Fruit fly (Drosophila melanogaster): ENCODE measurements around the gene U2af38.

Gene U2af38

dm6 chr2L:250507-251215 lies 43.8 kb downstream of the U2af38 start, which contains the start of gene kis (continued):
- no peak for TF ChIP-seq BtbVII (GFP tag; optimal IDR thresholded peaks at IDR 0.05)
- TF ChIP-seq Pdp1 (GFP tag; optimal IDR thresholded peaks at IDR 0.05), result peak; percentile 42 to 66
- TF ChIP-seq dpn (GFP tag; optimal IDR thresholded peaks at IDR 0.05), result peak; percentile 27 to 63
- peak; percentile 37 for TF ChIP-seq CG17829 (tag; optimal IDR thresholded peaks at IDR 0.05)
- no peak for TF ChIP-seq CG5245 (GFP tag; optimal IDR thresholded peaks at IDR 0.05)
- peak; percentile 28 for TF ChIP-seq Nf-YB (GFP tag; optimal IDR thresholded peaks at IDR 0.05)
- no peak for TF ChIP-seq Spps (tag; optimal IDR thresholded peaks at IDR 0.05)
- no peak for TF ChIP-seq CG11085 (GFP tag; IDR thresholded peaks at IDR 0.05)
- TF ChIP-seq chinmo (GFP tag; IDR thresholded peaks at IDR 0.05; ENCODE audit: partially characterized antibody), result peak; percentile 92
- peak; percentile 46 for TF ChIP-seq maf-S (GFP tag; optimal IDR thresholded peaks at IDR 0.05)
- TF ChIP-seq slbo (GFP tag; IDR thresholded peaks at IDR 0.05), result peak; percentile 61
- TF ChIP-seq CG17328 (GFP tag; IDR thresholded peaks at IDR 0.05), result no peak
- TF ChIP-seq CG2889 (GFP tag; IDR thresholded peaks at IDR 0.05), result no peak
- peak; percentile 5 to 21 for TF ChIP-seq bsh (GFP tag; optimal IDR thresholded peaks at IDR 0.05)
- no peak for TF ChIP-seq schlank (tag; optimal IDR thresholded peaks at IDR 0.05)
- TF ChIP-seq Hr78 (GFP tag; optimal IDR thresholded peaks at IDR 0.05), result peak in 1 of 2 experiments; percentile 59
- TF ChIP-seq cwo (GFP tag; optimal IDR thresholded peaks at IDR 0.05), result peak; percentile 36
- TF ChIP-seq CG2116 (GFP tag; optimal IDR thresholded peaks at IDR 0.05), result peak; percentile 79
- TF ChIP-seq Atf-2 (GFP tag; optimal IDR thresholded peaks at IDR 0.05), result no peak
- TF ChIP-seq sob (GFP tag; IDR thresholded peaks at IDR 0.05), result peak; percentile 64; the same call in 1 of the 2 replicates
- peak; percentile 48 for TF ChIP-seq nerfin-1 (tag; optimal IDR thresholded peaks at IDR 0.05)
- no peak for TF ChIP-seq bowl (GFP tag; IDR thresholded peaks at IDR 0.05)
- peak; percentile 0 to 74 for TF ChIP-seq Trl (optimal IDR thresholded peaks at IDR 0.05)
- TF ChIP-seq Trl (GFP tag; optimal IDR thresholded peaks at IDR 0.05), result peak; percentile 38
- no peak for TF ChIP-seq Ssrp (tag; optimal IDR thresholded peaks at IDR 0.05)
- no peak for TF ChIP-seq CG14050 (GFP tag; IDR thresholded peaks at IDR 0.05)
- no peak for TF ChIP-seq Six4 (GFP tag; optimal IDR thresholded peaks at IDR 0.05)
- TF ChIP-seq C15 (GFP tag; IDR thresholded peaks at IDR 0.05), result no peak
- TF ChIP-seq Atf6 (GFP tag; IDR thresholded peaks at IDR 0.05), result no peak
- peak; percentile 34; the same call in 1 of the 3 replicates for TF ChIP-seq ci (GFP tag; IDR thresholded peaks at IDR 0.05)
- TF ChIP-seq Oaz (GFP tag; IDR thresholded peaks at IDR 0.05), result no peak
- TF ChIP-seq CG9817 (tag; optimal IDR thresholded peaks at IDR 0.05), result peak; percentile 36
- TF ChIP-seq CG15011 (GFP tag; optimal IDR thresholded peaks at IDR 0.05), result no peak
- peak; percentile 51; the same call in 1 of the 2 replicates for TF ChIP-seq CG32767 (GFP tag; IDR thresholded peaks at IDR 0.05)
- TF ChIP-seq bab2 (GFP tag; optimal IDR thresholded peaks at IDR 0.05), result peak; percentile 30
- no peak for TF ChIP-seq trh (GFP tag; optimal IDR thresholded peaks at IDR 0.05)
- no peak for TF ChIP-seq rib (GFP tag; IDR thresholded peaks at IDR 0.05)
- TF ChIP-seq fu2 (GFP tag; optimal IDR thresholded peaks at IDR 0.05), result peak; percentile 20
- no peak for TF ChIP-seq gce (GFP tag; IDR thresholded peaks at IDR 0.05)
- peak; percentile 70 for TF ChIP-seq sd (tag; optimal IDR thresholded peaks at IDR 0.05)
- TF ChIP-seq inv (GFP tag; IDR thresholded peaks at IDR 0.05; ENCODE audit: partially characterized antibody), result peak; percentile 94
- no peak for TF ChIP-seq seq (GFP tag; IDR thresholded peaks at IDR 0.05)
- TF ChIP-seq NFAT (GFP tag; IDR thresholded peaks at IDR 0.05), result peak; percentile 57
- no peak for TF ChIP-seq CG14667 (GFP tag; IDR thresholded peaks at IDR 0.05)
- TF ChIP-seq CG15514 (GFP tag; optimal IDR thresholded peaks at IDR 0.05), result peak; percentile 68
- no peak; the same call in 1 of the 2 replicates for TF ChIP-seq HLH3B (GFP tag; IDR thresholded peaks at IDR 0.05)
- TF ChIP-seq stc (GFP tag; IDR thresholded peaks at IDR 0.05), result no peak
- peak; percentile 54 for TF ChIP-seq CTCF (GFP tag; optimal IDR thresholded peaks at IDR 0.05)
- no peak for TF ChIP-seq ATbp (GFP tag; optimal IDR thresholded peaks at IDR 0.05)
- peak; percentile 11 for TF ChIP-seq ab (GFP tag; optimal IDR thresholded peaks at IDR 0.05)
- TF ChIP-seq z (GFP tag; IDR thresholded peaks at IDR 0.05), result no peak
